Fruit fly (Drosophila melanogaster): ENCODE results near the gene Dmtn.

DNA sequence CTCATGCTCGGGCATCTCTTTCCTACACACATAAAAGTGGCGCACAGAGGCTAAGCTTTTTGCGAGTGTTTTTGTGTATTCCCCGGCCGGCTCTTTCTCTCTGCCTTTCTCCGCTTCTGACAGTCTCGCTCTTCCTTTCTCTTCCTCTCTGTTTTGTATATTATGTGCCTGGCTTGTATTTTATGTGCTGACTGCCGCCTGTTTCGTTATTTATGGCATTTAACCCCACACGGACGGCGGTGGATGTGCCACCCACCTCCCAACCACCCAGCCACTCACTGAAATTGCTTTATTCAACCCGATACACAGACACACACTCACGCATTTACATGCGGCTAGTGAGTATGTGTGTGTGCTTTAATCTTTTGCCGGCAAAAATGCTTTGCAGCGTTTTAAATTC is 14.2 kb upstream of the Dmtn start:
- no peak for TF ChIP-seq CG8478 (optimal IDR thresholded peaks at IDR 0.05)
- no peak for TF ChIP-seq CTCF (optimal IDR thresholded peaks at IDR 0.05)

Measured in S2 (cell line).